Worm (Caenorhabditis elegans): ENCODE data around the gene C37C3.12.

ce11 chrV:7847170-7847569, 7.8 kb upstream of the C37C3.12 start, which contains the start of gene memo-1:
- TF ChIP-seq dao-5 (tag; optimal IDR thresholded peaks at IDR 0.05) (no peak), him-1 (tag; optimal IDR thresholded peaks at IDR 0.05) (no peak)
